Worm (Caenorhabditis elegans): ENCODE measurements around the gene bar-1.

Gene bar-1

ce11 chrX:7129460-7129859 lies 41.0 kb downstream of the bar-1 start (continued):
- TF ChIP-seq ama-1 (optimal IDR thresholded peaks at IDR 0.05) (no peak), lin-13 (GFP tag; optimal IDR thresholded peaks at IDR 0.05) (no peak), sem-4 (tag; optimal IDR thresholded peaks at IDR 0.05) (peak; percentile 12), nhr-237 (tag; optimal IDR thresholded peaks at IDR 0.05) (no peak), nhr-6 (tag; optimal IDR thresholded peaks at IDR 0.05) (no peak), Y55F3AM.14 (GFP tag; optimal IDR thresholded peaks at IDR 0.05) (no peak), unc-55 (GFP tag; optimal IDR thresholded peaks at IDR 0.05) (no peak), aly-2 (tag; optimal IDR thresholded peaks at IDR 0.05) (no peak), egl-27 (tag; optimal IDR thresholded peaks at IDR 0.05) (no peak), R02D3.7 (tag; optimal IDR thresholded peaks at IDR 0.05) (no peak)

- TF ChIP-seq Y55F3AM.14 (GFP tag; optimal IDR thresholded peaks at IDR 0.05) (no peak), lin-39 (tag; optimal IDR thresholded peaks at IDR 0.05) (no peak), mbf-1 (tag; optimal IDR thresholded peaks at IDR 0.05) (no peak), unc-39 (tag; optimal IDR thresholded peaks at IDR 0.05) (no peak), elt-1 (tag; optimal IDR thresholded peaks at IDR 0.05) (no peak), lin-11 (tag; optimal IDR thresholded peaks at IDR 0.05) (no peak), nhr-11 (tag; optimal IDR thresholded peaks at IDR 0.05) (no peak), sem-4 (tag; optimal IDR thresholded peaks at IDR 0.05) (no peak), mab-5 (tag; optimal IDR thresholded peaks at IDR 0.05) (no peak), elt-3 (tag; optimal IDR thresholded peaks at IDR 0.05) (no peak), peb-1 (tag; optimal IDR thresholded peaks at IDR 0.05) (no peak), ztf-4 (tag; optimal IDR thresholded peaks at IDR 0.05) (no peak)
Measured at ce11 chrX:7128615-7129014, 41.8 kb downstream of the bar-1 start.

ce11 chrX:7126348-7126747 lies 44.1 kb downstream of the bar-1 start, which contains the start of gene ist-1:
ist-1 (plus strand) TSS chrX:7126648.
- TF ChIP-seq ama-1 (optimal IDR thresholded peaks at IDR 0.05), result no peak
- no peak for TF ChIP-seq C34F6.9 (tag; optimal IDR thresholded peaks at IDR 0.05)
- TF ChIP-seq R02D3.7 (tag; optimal IDR thresholded peaks at IDR 0.05), result no peak
- no peak for TF ChIP-seq F13H6.1 (tag; optimal IDR thresholded peaks at IDR 0.05)
- no peak for TF ChIP-seq ceh-16 (tag; optimal IDR thresholded peaks at IDR 0.05)
- no peak for TF ChIP-seq elt-3 (tag; optimal IDR thresholded peaks at IDR 0.05)
- TF ChIP-seq ZK546.5 (tag; optimal IDR thresholded peaks at IDR 0.05), result no peak
- no peak for TF ChIP-seq sma-3 (GFP tag; optimal IDR thresholded peaks at IDR 0.05)
- no peak for TF ChIP-seq sem-4 (tag; optimal IDR thresholded peaks at IDR 0.05)
- TF ChIP-seq ztf-11 (tag; optimal IDR thresholded peaks at IDR 0.05), result no peak
- TF ChIP-seq nhr-129 (tag; optimal IDR thresholded peaks at IDR 0.05), result no peak
- TF ChIP-seq fos-1 (tag; optimal IDR thresholded peaks at IDR 0.05), result no peak
- no peak for TF ChIP-seq nhr-11 (tag; optimal IDR thresholded peaks at IDR 0.05)
- no peak for TF ChIP-seq dmd-4 (tag; optimal IDR thresholded peaks at IDR 0.05)
- TF ChIP-seq unc-39 (tag; optimal IDR thresholded peaks at IDR 0.05), result no peak
- no peak for TF ChIP-seq blmp-1 (tag; optimal IDR thresholded peaks at IDR 0.05; ENCODE audit: insufficient read depth)
- TF ChIP-seq nhr-23 (tag; optimal IDR thresholded peaks at IDR 0.05), result no peak
- TF ChIP-seq Y55F3AM.14 (GFP tag; optimal IDR thresholded peaks at IDR 0.05), result no peak
- no peak for TF ChIP-seq egl-27 (tag; optimal IDR thresholded peaks at IDR 0.05)

ce11 chrX:7125178-7125577 lies 45.2 kb downstream of the bar-1 start:
- TF ChIP-seq fos-1 (tag; optimal IDR thresholded peaks at IDR 0.05) (peak; percentile 62), mdl-1 (tag; optimal IDR thresholded peaks at IDR 0.05) (no peak)

- TF ChIP-seq skn-1 (tag; optimal IDR thresholded peaks at IDR 0.05) (peak; percentile 3), mab-5 (tag; optimal IDR thresholded peaks at IDR 0.05) (no peak), blmp-1 (tag; optimal IDR thresholded peaks at IDR 0.05; ENCODE audit: insufficient read depth) (no peak), fos-1 (tag; optimal IDR thresholded peaks at IDR 0.05) (peak; percentile 67), crh-2 (tag; optimal IDR thresholded peaks at IDR 0.05) (peak; percentile 9)
Measured at ce11 chrX:7124044-7124443, 46.4 kb downstream of the bar-1 start.

DNA sequence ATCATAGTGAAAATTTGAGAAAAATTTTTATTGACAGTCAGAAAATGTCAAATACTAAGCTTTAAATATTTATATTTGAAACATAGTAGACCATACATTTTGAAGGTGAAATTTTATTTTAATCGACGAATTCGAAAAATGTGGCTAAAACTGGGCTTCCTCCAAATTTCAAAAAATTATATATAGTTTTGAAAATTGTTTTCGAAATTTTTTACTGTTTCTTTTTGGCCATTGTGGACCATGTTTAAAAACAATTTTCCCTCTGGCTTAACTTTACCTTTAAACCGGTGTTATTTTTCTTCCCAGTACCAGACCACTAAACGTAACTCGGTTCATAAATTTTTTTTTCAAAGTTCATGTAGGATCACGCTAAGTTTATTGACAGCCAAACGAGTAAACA lies 47.8 kb downstream of the bar-1 start:
- TF ChIP-seq sma-9 (GFP tag; optimal IDR thresholded peaks at IDR 0.05) (no peak), sma-9 (tag; optimal IDR thresholded peaks at IDR 0.05) (no peak), mab-5 (tag; optimal IDR thresholded peaks at IDR 0.05) (no peak), peb-1 (tag; optimal IDR thresholded peaks at IDR 0.05) (no peak), ZK546.5 (tag; optimal IDR thresholded peaks at IDR 0.05) (no peak), ztf-4 (tag; optimal IDR thresholded peaks at IDR 0.05) (no peak)

Measured in whole organism, L2 larva.